Worm (Caenorhabditis elegans): Measurements from ENCODE around the gene bir-1.

Gene bir-1

DNA sequence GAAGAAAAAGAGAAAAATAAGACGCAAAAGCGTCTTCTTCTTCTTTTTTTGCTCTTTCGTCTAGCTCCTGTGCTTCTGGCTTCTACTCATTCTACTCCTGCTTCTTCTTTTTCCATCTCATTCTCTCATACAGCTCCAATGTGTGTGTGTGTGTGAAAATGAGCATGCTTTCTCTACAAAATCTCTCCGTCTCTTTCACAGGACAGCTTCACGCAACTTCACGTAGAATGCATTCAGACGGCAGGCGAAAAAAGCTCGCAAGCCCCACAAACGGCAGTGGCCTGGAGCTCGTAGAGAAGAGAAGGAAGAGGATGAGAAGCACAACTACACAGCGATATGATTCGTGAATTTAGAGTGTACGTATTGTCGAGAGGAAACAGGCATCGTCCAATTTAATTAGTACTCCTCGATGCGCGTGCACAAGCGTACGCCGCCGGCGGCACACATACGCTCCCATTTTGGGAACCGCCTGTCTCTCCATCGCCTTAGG is 2.9 kb upstream of the bir-1 start (continued):
- TF ChIP-seq zip-4 (GFP tag; optimal IDR thresholded peaks at IDR 0.05) (no peak), xbp-1 (tag; optimal IDR thresholded peaks at IDR 0.05) (peak; percentile 26), efl-1 (optimal IDR thresholded peaks at IDR 0.05) (peak; percentile 39 to 41), efl-1 (GFP tag; optimal IDR thresholded peaks at IDR 0.05 in 1 of 2) (peak in 1 of 2 experiments; percentile 17), pax-3 (tag; optimal IDR thresholded peaks at IDR 0.05) (peak; percentile 20), egl-13 (tag; optimal IDR thresholded peaks at IDR 0.05) (peak; percentile 42), nhr-77 (tag; optimal IDR thresholded peaks at IDR 0.05) (peak; percentile 13), ceh-82 (tag; optimal IDR thresholded peaks at IDR 0.05) (peak in 2 of 3 experiments; percentile 28 to 49), ztf-11 (tag; optimal IDR thresholded peaks at IDR 0.05) (peak in 1 of 2 experiments; percentile 44), ztf-4 (tag; optimal IDR thresholded peaks at IDR 0.05) (peak; percentile 12), fkh-4 (tag; optimal IDR thresholded peaks at IDR 0.05; ENCODE audit: borderline replicate concordance) (no peak)

DNA sequence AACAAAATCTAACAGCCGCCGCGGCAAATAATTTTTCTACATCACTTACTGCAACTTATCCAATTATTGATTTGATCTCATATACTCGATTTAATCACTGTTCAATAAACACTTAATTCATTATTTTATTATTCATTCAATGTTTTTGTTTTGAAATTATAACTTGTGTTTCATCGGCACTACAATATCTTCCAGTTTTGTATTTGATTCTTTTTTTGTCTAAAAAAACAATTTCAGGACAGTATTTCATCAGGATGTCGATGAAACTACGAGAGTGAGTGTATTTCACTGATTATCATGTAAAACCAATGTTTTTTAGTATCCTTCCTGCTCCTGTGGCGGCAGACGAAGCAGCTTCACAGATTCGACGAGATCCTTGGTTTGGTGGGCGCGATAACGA is 967 bp downstream of the bir-1 start, which contains the start of gene skp-1:
TSS of gene skp-1 (plus strand) at position 238 of the 400 bp plus-strand sequence.
- no peak for TF ChIP-seq ama-1 (optimal IDR thresholded peaks at IDR 0.05)
- no peak for TF ChIP-seq dpl-1 (GFP tag; optimal IDR thresholded peaks at IDR 0.05)
- no peak for TF ChIP-seq nhr-76 (tag; optimal IDR thresholded peaks at IDR 0.05)
- TF ChIP-seq zip-4 (GFP tag; optimal IDR thresholded peaks at IDR 0.05), result no peak
- TF ChIP-seq pqm-1 (tag; optimal IDR thresholded peaks at IDR 0.05), result no peak
- TF ChIP-seq nhr-28 (tag; optimal IDR thresholded peaks at IDR 0.05), result no peak
- no peak for TF ChIP-seq ceh-88 (GFP tag; IDR thresholded peaks at IDR 0.05)
- TF ChIP-seq jun-1 (tag; optimal IDR thresholded peaks at IDR 0.05), result no peak
- no peak for TF ChIP-seq hpl-2 (GFP tag; optimal IDR thresholded peaks at IDR 0.05)
- no peak for TF ChIP-seq unc-62 (GFP tag; optimal IDR thresholded peaks at IDR 0.05)
- TF ChIP-seq egl-27 (tag; optimal IDR thresholded peaks at IDR 0.05), result no peak
- no peak for TF ChIP-seq rnt-1 (tag; optimal IDR thresholded peaks at IDR 0.05)
- TF ChIP-seq efl-3 (GFP tag; optimal IDR thresholded peaks at IDR 0.05), result no peak
- TF ChIP-seq ztf-4 (tag; optimal IDR thresholded peaks at IDR 0.05), result no peak
- TF ChIP-seq snu-23 (GFP tag; optimal IDR thresholded peaks at IDR 0.05), result no peak

DNA sequence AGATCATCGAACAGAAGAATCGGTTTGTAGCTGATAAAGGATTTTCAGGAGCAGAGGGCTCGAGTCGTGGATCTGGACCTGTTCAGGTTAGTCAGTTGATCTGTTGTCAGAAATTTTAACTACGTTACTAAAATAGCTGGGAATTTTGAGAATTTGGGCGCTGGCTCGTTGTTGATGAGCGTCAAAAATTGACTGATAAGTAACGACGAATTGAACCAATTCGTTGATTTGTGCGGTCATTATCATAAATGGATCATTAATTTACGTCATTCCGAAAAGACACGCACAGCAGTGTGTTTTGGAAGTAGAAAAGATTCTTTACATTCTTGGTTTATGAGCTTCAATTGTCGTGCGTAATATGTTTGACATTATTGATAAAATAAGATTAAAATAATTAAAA is 3.5 kb downstream of the bir-1 start:
- TF ChIP-seq pqm-1 (tag; optimal IDR thresholded peaks at IDR 0.05) (peak; percentile 1), aha-1 (tag; optimal IDR thresholded peaks at IDR 0.05) (no peak)

DNA sequence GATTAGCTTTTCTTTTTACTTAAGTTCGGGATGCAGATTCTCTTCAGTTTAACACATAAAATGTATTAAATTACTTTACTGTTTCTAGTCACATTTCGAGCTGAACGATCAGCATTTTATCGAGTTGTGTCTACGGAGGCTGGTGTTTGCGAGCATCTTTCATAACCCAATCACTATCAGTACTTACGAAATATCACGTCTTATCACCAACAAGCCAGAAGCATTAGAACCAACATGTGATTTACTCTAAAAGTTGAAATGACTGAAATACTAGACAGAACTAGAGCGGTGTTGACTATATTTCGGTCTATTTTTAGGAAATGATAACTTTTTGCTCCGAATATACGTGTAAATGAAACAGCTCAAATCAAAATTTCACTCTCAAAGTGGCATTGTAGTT is 4.2 kb downstream of the bir-1 start:
- TF ChIP-seq nhr-237 (tag; optimal IDR thresholded peaks at IDR 0.05) (no peak), C04F5.9 (tag; optimal IDR thresholded peaks at IDR 0.05) (no peak), blmp-1 (tag; optimal IDR thresholded peaks at IDR 0.05) (no peak), egl-27 (tag; optimal IDR thresholded peaks at IDR 0.05) (no peak), ets-5 (GFP tag; IDR thresholded peaks at IDR 0.05) (no peak), F16B12.6 (tag; optimal IDR thresholded peaks at IDR 0.05) (no peak), unc-130 (tag; optimal IDR thresholded peaks at IDR 0.05) (no peak), aha-1 (tag; optimal IDR thresholded peaks at IDR 0.05) (no peak), nhr-20 (tag; optimal IDR thresholded peaks at IDR 0.05) (peak; percentile 49), fkh-10 (GFP tag; optimal IDR thresholded peaks at IDR 0.05) (no peak), skn-1 (tag; optimal IDR thresholded peaks at IDR 0.05) (no peak), hlh-17 (GFP tag; optimal IDR thresholded peaks at IDR 0.05; ENCODE audit: borderline replicate concordance) (no peak), nhr-77 (tag; optimal IDR thresholded peaks at IDR 0.05) (no peak), nhr-90 (tag; optimal IDR thresholded peaks at IDR 0.05; ENCODE audit: poor library complexity) (peak; percentile 8), nhr-71 (tag; optimal IDR thresholded peaks at IDR 0.05) (peak; percentile 19), lin-35 (GFP tag; optimal IDR thresholded peaks at IDR 0.05) (peak in 1 of 2 experiments; percentile 42), egl-13 (tag; optimal IDR thresholded peaks at IDR 0.05) (no peak), snu-23 (GFP tag; optimal IDR thresholded peaks at IDR 0.05) (no peak), pqm-1 (tag; optimal IDR thresholded peaks at IDR 0.05) (peak; percentile 32), elt-2 (tag; optimal IDR thresholded peaks at IDR 0.05) (peak; percentile 89), lir-3 (tag; optimal IDR thresholded peaks at IDR 0.05; ENCODE audit: poor library complexity) (no peak)
